Fruit fly (Drosophila melanogaster) ovary, adult (tissue): ENCODE measurements around the gene CG42445.

ENCODE experiments used
- CG17801 ChIP-seq: fragments of 200-800 bp; optimal IDR thresholded peaks from 2 replicates; lab custom pipeline; 2019; ENCODE audit warnings: missing biosample characterization, mild to moderate bottlenecking, missing genetic modification characterization, moderate library complexity; ENCODE audit not compliant: partially characterized antibody

CG42445 gene

dm6 chr3L:8165436-8165835 lies 6.7 kb upstream of the CG42445 start, which contains the start of gene CG13675:
Gene CG13675 (minus strand): TSS chr3L:8165518.
- no peak for TF ChIP-seq CG17801 (GFP tag; lab: Kevin White, UChicago)

dm6 chr3L:8159724-8160422 lies 1.2 kb upstream of the CG42445 start, which contains the start of gene CG43886:
Gene CG43886 (minus strand): TSS chr3L:8159774.
- no peak for TF ChIP-seq CG17801 (GFP tag; lab: Kevin White, UChicago)

- no peak for TF ChIP-seq CG17801 (GFP tag; lab: Kevin White, UChicago)
These were observed 1.6 kb downstream of the CG42445 start for dm6 chr3L:8157079-8157478.

- no peak for TF ChIP-seq CG17801 (GFP tag; lab: Kevin White, UChicago)
These were observed 2.5 kb downstream of the CG42445 start for dm6 chr3L:8156199-8156598.

- TF ChIP-seq CG17801 (GFP tag; lab: Kevin White, UChicago), result no peak
These were observed 3.4 kb downstream of the CG42445 start for dm6 chr3L:8155324-8155723.

- no peak for TF ChIP-seq CG17801 (GFP tag; lab: Kevin White, UChicago)
These were observed 4.2 kb downstream of the CG42445 start for dm6 chr3L:8154544-8154943.

dm6 chr3L:8153206-8153996 lies 5.3 kb downstream of the CG42445 start:
- TF ChIP-seq CG17801 (GFP tag; lab: Kevin White, UChicago), result no peak

- no peak for TF ChIP-seq CG17801 (GFP tag; lab: Kevin White, UChicago)
These were observed 6.9 kb downstream of the CG42445 start, which contains the start of gene CG13676 for dm6 chr3L:8151727-8152199. Gene CG13676 (minus strand): TSS chr3L:8151813.

dm6 chr3L:8150812-8151211 lies 7.9 kb downstream of the CG42445 start:
- no peak for TF ChIP-seq CG17801 (GFP tag; lab: Kevin White, UChicago)

dm6 chr3L:8150284-8150683 lies 8.4 kb downstream of the CG42445 start:
- TF ChIP-seq CG17801 (GFP tag; lab: Kevin White, UChicago), result no peak

dm6 chr3L:8137448-8137906 lies 21.2 kb downstream of the CG42445 start, which contains the start of the genes Setx and mus301:
Gene Setx (minus strand): TSS chr3L:8137498.
Gene mus301 (plus strand): TSS chr3L:8137808.
- TF ChIP-seq CG17801 (GFP tag; lab: Kevin White, UChicago), result peak; percentile 64

dm6 chr3L:8128396-8129050 lies 30.2 kb downstream of the CG42445 start:
- TF ChIP-seq CG17801 (GFP tag; lab: Kevin White, UChicago), result peak; percentile 27

dm6 chr3L:8127712-8128210 lies 30.9 kb downstream of the CG42445 start, which contains the start of the genes Cds and Uba2:
Gene Cds (plus strand): TSS chr3L:8127762.
Gene Uba2 (minus strand): TSS chr3L:8127818.
- peak; percentile 96 for TF ChIP-seq CG17801 (GFP tag; lab: Kevin White, UChicago)
